Worm (Caenorhabditis elegans) whole organism, L4 larva: ENCODE results near the gene srz-44.

ENCODE experiments used
- D1046.2 ChIP-seq: fragments of 200-800 bp; sonication (Bioruptor generic); IDR thresholded peaks from 2 replicates; pipeline ENCODE4 v1.3.6; 2022; ENCODE audit warnings: missing genetic modification characterization, missing compliant biosample characterization
- F10B5.3 ChIP-seq: sonication (generic microtip); optimal IDR thresholded peaks from 2 replicates; lab custom pipeline; 2016; ENCODE audit warnings: mild to moderate bottlenecking, missing genetic modification characterization, missing compliant biosample characterization
- F44E2.7 ChIP-seq: fragments of 200-800 bp; sonication (Bioruptor generic); IDR thresholded peaks from 2 replicates; pipeline ENCODE4 v2.1.2; 2022; ENCODE audit warnings: missing genetic modification characterization, missing compliant biosample characterization
- F49E8.2 ChIP-seq: sonication (generic microtip); optimal IDR thresholded peaks from 2 replicates; lab custom pipeline; 2016; ENCODE audit warnings: missing compliant biosample characterization, mild to moderate bottlenecking, missing genetic modification characterization, borderline replicate concordance
- T26A8.4 ChIP-seq: fragments of 200-800 bp; sonication (Bioruptor generic); IDR thresholded peaks from 2 replicates; pipeline ENCODE4 v1.3.6; 2022; ENCODE audit warnings: missing genetic modification characterization, missing compliant biosample characterization
- Y5F2A.4 ChIP-seq: fragments of 200-800 bp; sonication (Bioruptor generic); optimal IDR thresholded peaks from 2 replicates; lab custom pipeline; 2018; ENCODE audit warnings: mild to moderate bottlenecking, missing genetic modification characterization, missing compliant biosample characterization
- aha-1 ChIP-seq: fragments of 150-350 bp; peaks from one replicate; lab custom pipeline; 2014; ENCODE audit warnings: missing biosample characterization, missing genetic modification characterization
- ama-1 ChIP-seq: fragments of 150-350 bp; optimal IDR thresholded peaks from 2 replicates; lab custom pipeline; 2014; ENCODE audit warnings: inconsistent platforms, mixed read lengths
- ceh-44 ChIP-seq: fragments of 200-800 bp; sonication (Bioruptor generic); IDR thresholded peaks from 2 replicates; pipeline ENCODE4 v1.3.6; 2022; ENCODE audit warnings: missing genetic modification reagents, missing genetic modification characterization, missing compliant biosample characterization
- ceh-62 ChIP-seq: sonication (generic microtip); optimal IDR thresholded peaks from 2 replicates; lab custom pipeline; 2017; ENCODE audit warnings: missing biosample characterization, missing genetic modification characterization
- ces-1 ChIP-seq: fragments of 150-350 bp; sonication (generic microtip); optimal IDR thresholded peaks from 4 replicates; lab custom pipeline; 2014; ENCODE audit warnings: missing biosample characterization, missing genetic modification reagents, missing genetic modification characterization
- dmd-6 ChIP-seq: fragments of 200-800 bp; sonication (Bioruptor generic); IDR thresholded peaks from 2 replicates; pipeline ENCODE4 v1.3.6; 2022; ENCODE audit warnings: missing genetic modification reagents, missing genetic modification characterization, missing compliant biosample characterization
- egl-43 ChIP-seq: fragments of 200-800 bp; sonication (Bioruptor generic); IDR thresholded peaks from 2 replicates; pipeline ENCODE4 v1.3.6; 2022; ENCODE audit warnings: missing genetic modification reagents, missing genetic modification characterization, missing compliant biosample characterization
- fkh-10 ChIP-seq: fragments of 150-350 bp; optimal IDR thresholded peaks from 2 replicates; lab custom pipeline; 2014; ENCODE audit warnings: missing biosample characterization, missing genetic modification reagents, missing genetic modification characterization
- fos-1 ChIP-seq: fragments of 150-350 bp; optimal IDR thresholded peaks from 2 replicates; lab custom pipeline; 2014; ENCODE audit warnings: missing biosample characterization, missing genetic modification characterization
- hlh-11 ChIP-seq: fragments of 200-800 bp; sonication (Bioruptor generic); optimal IDR thresholded peaks from 2 replicates; lab custom pipeline; 2018; ENCODE audit warnings: mild to moderate bottlenecking, missing genetic modification characterization, missing compliant biosample characterization
- lim-7 ChIP-seq: fragments of 200-800 bp; sonication (Bioruptor generic); IDR thresholded peaks from 2 replicates; pipeline ENCODE4 v1.3.6; 2022; ENCODE audit warnings: missing genetic modification characterization, missing compliant biosample characterization
- lin-13 ChIP-seq: fragments of 150-350 bp; optimal IDR thresholded peaks from 2 replicates; lab custom pipeline; 2014; ENCODE audit warnings: missing biosample characterization, missing genetic modification reagents, missing genetic modification characterization
- lin-29 ChIP-seq: fragments of 200-800 bp; sonication (Bioruptor generic); IDR thresholded peaks from 2 replicates; pipeline ENCODE4 v1.3.6; 2022; ENCODE audit warnings: missing genetic modification reagents, missing genetic modification characterization, missing compliant biosample characterization
- lsy-2 ChIP-seq, 2 experiments: fragments of 150-350 bp in 1 of 2; sonication (generic microtip) in 1 of 2; optimal IDR thresholded peaks; 2 replicates each; lab custom pipeline; 2014 to 2017; ENCODE audit warnings: missing biosample characterization in 2 of 2, missing genetic modification characterization in 2 of 2
- madf-5 ChIP-seq, 2 experiments: fragments of 200-800 bp; sonication (Bioruptor generic); IDR thresholded peaks; 2 replicates each; pipeline ENCODE4 v1.3.6; 2022; ENCODE audit warnings: missing compliant biosample characterization in 2 of 2, missing genetic modification characterization in 2 of 2
- mes-2 ChIP-seq: sonication (generic microtip); optimal IDR thresholded peaks from 2 replicates; lab custom pipeline; 2016; ENCODE audit warnings: missing genotype, mild to moderate bottlenecking, missing genetic modification characterization, missing compliant biosample characterization; ENCODE audit not compliant: poor library complexity, severe bottlenecking
- nhr-102 ChIP-seq: sonication (generic microtip); optimal IDR thresholded peaks from 2 replicates; lab custom pipeline; 2016; ENCODE audit warnings: mild to moderate bottlenecking, missing genetic modification characterization, moderate library complexity, missing compliant biosample characterization
- nhr-11 ChIP-seq: fragments of 150-350 bp; optimal IDR thresholded peaks from 2 replicates; lab custom pipeline; 2014; ENCODE audit warnings: missing biosample characterization, missing genetic modification characterization
- nhr-111 ChIP-seq: fragments of 200-800 bp; sonication (Bioruptor generic); optimal IDR thresholded peaks from 2 replicates; lab custom pipeline; 2018; ENCODE audit warnings: mild to moderate bottlenecking, missing genetic modification characterization, missing compliant biosample characterization
- nhr-25 ChIP-seq: sonication (generic microtip); optimal IDR thresholded peaks from 2 replicates; lab custom pipeline; 2017; ENCODE audit warnings: missing genetic modification characterization, mild to moderate bottlenecking, missing compliant biosample characterization, antibody characterized with exemption, moderate library complexity, borderline replicate concordance; ENCODE audit not compliant: insufficient read depth
- nhr-41 ChIP-seq: fragments of 200-800 bp; sonication (Bioruptor generic); IDR thresholded peaks from 2 replicates; pipeline ENCODE4 v1.3.6; 2022; ENCODE audit warnings: missing genetic modification reagents, missing genetic modification characterization, missing compliant biosample characterization
- nhr-42 ChIP-seq: fragments of 200-800 bp; sonication (Bioruptor generic); IDR thresholded peaks from 2 replicates; pipeline ENCODE4 v1.3.6; 2022; ENCODE audit warnings: missing genetic modification characterization, missing compliant biosample characterization
- nhr-77 ChIP-seq: fragments of 150-350 bp; optimal IDR thresholded peaks from 2 replicates; lab custom pipeline; 2014; ENCODE audit warnings: missing biosample characterization, missing genetic modification characterization
- sdz-12 ChIP-seq: fragments of 200-800 bp; sonication (Bioruptor generic); optimal IDR thresholded peaks from 2 replicates; lab custom pipeline; 2018; ENCODE audit warnings: mild to moderate bottlenecking, missing genetic modification characterization, missing compliant biosample characterization
- skn-1 ChIP-seq: fragments of 150-350 bp; optimal IDR thresholded peaks from 2 replicates; lab custom pipeline; 2014; ENCODE audit warnings: missing biosample characterization, missing genetic modification characterization
- snpc-1.2 ChIP-seq: fragments of 200-800 bp; sonication (Bioruptor generic); IDR thresholded peaks from 2 replicates; pipeline ENCODE4 v1.3.6; 2022; ENCODE audit warnings: missing genetic modification reagents, missing genetic modification characterization, missing compliant biosample characterization
- spr-3 ChIP-seq: fragments of 200-800 bp; sonication (Bioruptor generic); optimal IDR thresholded peaks from 2 replicates; lab custom pipeline; 2018; ENCODE audit warnings: mild to moderate bottlenecking, missing genetic modification characterization, missing compliant biosample characterization
- tra-1 ChIP-seq: fragments of 200-800 bp; sonication (Bioruptor generic); IDR thresholded peaks from 2 replicates; pipeline ENCODE4 v1.3.6; 2022; ENCODE audit warnings: missing genetic modification reagents, missing genetic modification characterization, missing compliant biosample characterization
- unc-62 ChIP-seq, 3 experiments: fragments of 150-350 bp in 1 of 3; sonication (generic microtip); optimal IDR thresholded peaks in 2 of 3; peaks in 1 of 3; 1 replicate in 1 of 3; 2 replicates in 2 of 3; lab custom pipeline; 2014 to 2017; ENCODE audit warnings: missing biosample characterization in 3 of 3, missing genetic modification characterization in 3 of 3, missing genetic modification reagents in 3 of 3, missing genotype in 1 of 3
- zfp-2 ChIP-seq: sonication (generic microtip); optimal IDR thresholded peaks from 2 replicates; lab custom pipeline; 2016; ENCODE audit warnings: mild to moderate bottlenecking, missing genetic modification characterization, missing compliant biosample characterization
- zfp-3 ChIP-seq: fragments of 200-800 bp; sonication (Bioruptor generic); conservative IDR thresholded peaks from 2 replicates; pipeline ENCODE4 v1.3.6; 2022; ENCODE audit warnings: missing genetic modification reagents, missing genetic modification characterization, missing compliant biosample characterization

The srz-44 gene

DNA sequence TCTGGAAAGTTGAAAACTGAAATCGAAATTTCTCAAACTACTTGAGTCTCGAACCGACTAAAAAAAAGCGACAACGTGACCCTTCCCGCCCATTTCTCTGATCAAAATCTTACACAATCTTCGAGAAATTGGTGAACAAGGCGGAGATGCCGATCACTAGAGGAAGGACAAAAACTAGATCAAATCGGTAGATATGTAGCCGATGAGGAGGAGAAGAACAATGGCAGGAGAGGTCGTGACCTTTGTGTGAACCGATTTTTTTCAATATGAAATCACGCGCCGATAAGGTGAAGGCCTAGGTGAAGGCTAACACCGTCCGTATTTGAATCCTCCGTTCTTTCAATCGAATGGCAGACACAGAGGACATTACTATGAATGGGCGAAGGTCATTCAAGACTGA lies 22.2 kb upstream of the srz-44 start (continued):
- no peak for TF ChIP-seq dmd-6
- no peak for TF ChIP-seq nhr-42 (GFP tag; lab: Robert Waterston, UW)
- no peak for TF ChIP-seq nhr-102 (tag; lab: Kevin White, UChicago)
- TF ChIP-seq F10B5.3 (tag; lab: Kevin White, UChicago) = no peak
- TF ChIP-seq lsy-2 (tag; optimal IDR thresholded peaks at IDR 0.05; lab: Kevin White, UChicago) = no peak
- peak in 1 of 2 experiments; percentile 97 for TF ChIP-seq unc-62 (GFP tag; optimal IDR thresholded peaks at IDR 0.05 in 1 of 2; lab: Kevin White, UChicago)
- TF ChIP-seq unc-62 (tag; optimal IDR thresholded peaks at IDR 0.05; lab: Kevin White, UChicago) = no peak
- TF ChIP-seq ceh-62 (tag; lab: Kevin White, UChicago) = no peak
- no peak for TF ChIP-seq nhr-77 (tag; lab: Kevin White, UChicago)
- no peak for TF ChIP-seq lin-13 (GFP tag; lab: Kevin White, UChicago)
- TF ChIP-seq T26A8.4 (GFP tag; lab: Robert Waterston, UW) = no peak
- TF ChIP-seq tra-1 (GFP tag; lab: Robert Waterston, UW) = 0 out of 2 replicates have a peak, but pooled peaks have one; percentile 7
- no peak for TF ChIP-seq spr-3 (GFP tag; lab: Kevin White, UChicago)
- TF ChIP-seq nhr-41 (GFP tag; lab: Robert Waterston, UW) = 0 out of 2 replicates have a peak, but pooled peaks have one; percentile 6
- TF ChIP-seq fkh-10 (GFP tag; lab: Kevin White, UChicago) = no peak
- no peak for TF ChIP-seq Y5F2A.4 (GFP tag; lab: Kevin White, UChicago)
- TF ChIP-seq ces-1 (GFP tag; lab: Kevin White, UChicago) = no peak
- peak; percentile 10 for TF ChIP-seq hlh-11 (tag; lab: Kevin White, UChicago)
- TF ChIP-seq ceh-44 (GFP tag; lab: Robert Waterston, UW) = no peak

- peak; percentile 49 for TF ChIP-seq dmd-6
- TF ChIP-seq hlh-11 (tag; lab: Kevin White, UChicago) = peak; percentile 49
- peak; percentile 4 for TF ChIP-seq nhr-11 (tag; lab: Kevin White, UChicago)
- no peak for TF ChIP-seq zfp-3 (GFP tag; lab: Robert Waterston, UW)
- TF ChIP-seq lin-29 (GFP tag; lab: Robert Waterston, UW) = no peak
- peak; percentile 98 for TF ChIP-seq aha-1 (tag; lab: Kevin White, UChicago)
These were observed 19.7 kb upstream of the srz-44 start for ce11 chrV:15658262-15659060.

ce11 chrV:15654124-15654523 lies 15.4 kb upstream of the srz-44 start, which contains the start of gene F53E4.2:
Gene F53E4.2 (plus strand): TSS chrV:15654424.
- TF ChIP-seq skn-1 (no peak), D1046.2 (GFP tag; lab: Robert Waterston, UW) (0 out of 2 replicates have a peak, but pooled peaks have one; percentile 16)

- TF ChIP-seq F49E8.2 (tag; lab: Kevin White, UChicago) (no peak), ama-1 (lab: Kevin White, UChicago) (peak; percentile 87), egl-43 (GFP tag; lab: Robert Waterston, UW) (0 out of 2 replicates have a peak, but pooled peaks have one; percentile 44), madf-5 (GFP tag; IDR thresholded peaks at IDR 0.05; lab: Robert Waterston, UW) (no peak), nhr-25 (tag; lab: Kevin White, UChicago) (no peak), snpc-1.2 (GFP tag; lab: Robert Waterston, UW) (0 out of 2 replicates have a peak, but pooled peaks have one; percentile 47), mes-2 (no peak), nhr-111 (GFP tag; lab: Kevin White, UChicago) (no peak), F44E2.7 (GFP tag; lab: Robert Waterston, UW) (no peak), fos-1 (no peak), nhr-102 (tag; lab: Kevin White, UChicago) (no peak), tra-1 (GFP tag; lab: Robert Waterston, UW) (no peak), zfp-2 (tag; lab: Kevin White, UChicago) (no peak), spr-3 (GFP tag; lab: Kevin White, UChicago) (no peak), sdz-12 (no peak), T26A8.4 (GFP tag; lab: Robert Waterston, UW) (0 out of 2 replicates have a peak, but pooled peaks have one; percentile 0), lim-7 (GFP tag; lab: Robert Waterston, UW) (0 out of 2 replicates have a peak, but pooled peaks have one; percentile 34)
These were observed 13.4 kb upstream of the srz-44 start for ce11 chrV:15652147-15652546.
